Fruit fly (Drosophila melanogaster): ENCODE data around the gene RpL30.

Gene RpL30

DNA sequence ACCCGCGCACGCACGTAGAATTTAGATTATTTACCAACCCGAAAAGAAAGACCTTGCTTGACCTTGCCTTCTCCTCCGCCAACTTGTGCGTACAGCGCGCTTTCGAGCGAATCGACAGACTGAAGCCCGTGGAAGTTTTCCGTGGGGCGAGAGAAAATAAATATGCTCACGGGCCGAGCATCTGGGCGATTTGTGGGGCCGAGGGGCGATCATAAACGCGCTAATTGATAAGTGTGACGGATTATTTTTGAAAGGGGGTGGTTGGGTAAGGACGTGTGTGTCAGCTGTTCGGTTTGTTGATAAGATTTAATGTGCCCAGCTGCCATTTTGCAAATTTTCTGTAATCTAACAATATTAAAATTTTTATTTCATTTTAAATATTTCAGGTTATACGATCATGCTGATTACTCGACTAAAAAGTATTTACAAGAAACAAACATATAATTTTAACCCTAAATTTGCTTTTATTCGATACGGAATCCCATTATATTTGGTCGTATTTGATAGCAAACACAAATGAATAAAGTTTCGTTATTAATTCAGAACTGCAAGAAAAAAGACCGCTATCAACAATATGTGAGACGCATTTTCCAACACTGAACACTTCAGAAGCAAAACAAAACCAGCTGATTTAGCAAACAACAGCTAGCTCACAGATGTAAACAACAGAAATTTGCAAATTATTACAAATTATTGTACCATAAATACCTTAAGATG lies 34.9 kb downstream of the RpL30 start, which contains the start of the genes L2HGDH and CG10431 (continued):
- TF ChIP-seq eyg (GFP tag; optimal IDR thresholded peaks at IDR 0.05) (no peak), pho (GFP tag; optimal IDR thresholded peaks at IDR 0.05) (peak; percentile 10), CG4730 (GFP tag; IDR thresholded peaks at IDR 0.05) (no peak), CG34422 (GFP tag; IDR thresholded peaks at IDR 0.05) (no peak; the same call in 2 of the 3 replicates), CG9817 (tag; optimal IDR thresholded peaks at IDR 0.05) (peak; percentile 34), Hr39 (optimal IDR thresholded peaks at IDR 0.05) (no peak), jigr1 (GFP tag; IDR thresholded peaks at IDR 0.05) (no peak), crc (GFP tag; optimal IDR thresholded peaks at IDR 0.05) (no peak), Chrac-16 (GFP tag; optimal IDR thresholded peaks at IDR 0.05) (peak; percentile 60), z (GFP tag; IDR thresholded peaks at IDR 0.05) (no peak), br (optimal IDR thresholded peaks at IDR 0.05) (no peak), grau (tag; optimal IDR thresholded peaks at IDR 0.05) (peak; percentile 67), grn (GFP tag; optimal IDR thresholded peaks at IDR 0.05) (peak; percentile 28), CG10565 (GFP tag; optimal IDR thresholded peaks at IDR 0.05) (no peak), nau (GFP tag; optimal IDR thresholded peaks at IDR 0.05) (no peak), CG1602 (GFP tag; optimal IDR thresholded peaks at IDR 0.05) (peak; percentile 55), cad (GFP tag; optimal IDR thresholded peaks at IDR 0.05) (no peak), CG13894 (tag; optimal IDR thresholded peaks at IDR 0.05) (peak; percentile 67), hkb (optimal IDR thresholded peaks at IDR 0.05) (peak; percentile 26), hkb (GFP tag; IDR thresholded peaks at IDR 0.05) (no peak), cato (GFP tag; optimal IDR thresholded peaks at IDR 0.05; ENCODE audit: borderline replicate concordance) (peak; percentile 51), CG15269 (tag; optimal IDR thresholded peaks at IDR 0.05) (peak; percentile 62), fd96Cb (tag; optimal IDR thresholded peaks at IDR 0.05) (peak; percentile 29), HHEX (GFP tag; optimal IDR thresholded peaks at IDR 0.05) (peak; percentile 24), otp (GFP tag; IDR thresholded peaks at IDR 0.05) (peak; percentile 89), CG17328 (GFP tag; IDR thresholded peaks at IDR 0.05) (no peak), pan (optimal IDR thresholded peaks at IDR 0.05) (no peak), pan (GFP tag; optimal IDR thresholded peaks at IDR 0.05 in 1 of 2, IDR thresholded peaks at IDR 0.05 in 1 of 2) (peak in 1 of 2 experiments; percentile 19), CG6254 (GFP tag; optimal IDR thresholded peaks at IDR 0.05) (peak; percentile 34), CG4820 (GFP tag; optimal IDR thresholded peaks at IDR 0.05) (peak; percentile 13), ERR (GFP tag; optimal IDR thresholded peaks at IDR 0.05) (peak; percentile 99), CG9932 (GFP tag; IDR thresholded peaks at IDR 0.05) (peak; percentile 67), pb (GFP tag; optimal IDR thresholded peaks at IDR 0.05) (no peak), crol (GFP tag; IDR thresholded peaks at IDR 0.05) (peak; percentile 99), sug (tag; optimal IDR thresholded peaks at IDR 0.05) (peak; percentile 91), CG1233 (GFP tag; optimal IDR thresholded peaks at IDR 0.05) (peak; percentile 39), Hr78 (GFP tag; optimal IDR thresholded peaks at IDR 0.05) (peak in 1 of 2 experiments; percentile 72), gsb (GFP tag; IDR thresholded peaks at IDR 0.05) (no peak), tin (GFP tag; optimal IDR thresholded peaks at IDR 0.05) (peak; percentile 69), CG8281 (tag; optimal IDR thresholded peaks at IDR 0.05) (no peak), sens (GFP tag) (peak; percentile 92), Atf-2 (GFP tag; optimal IDR thresholded peaks at IDR 0.05) (no peak), Spps (tag; optimal IDR thresholded peaks at IDR 0.05) (peak; percentile 23)

All from whole organism, embryonic.